Worm (Caenorhabditis elegans) whole organism, young adult: ENCODE data around the gene T22C8.4.

ENCODE experiments used
- F22D6.2 ChIP-seq: sonication (generic microtip); optimal IDR thresholded peaks from 2 replicates; lab custom pipeline; 2016; ENCODE audit warnings: mild to moderate bottlenecking, missing genetic modification characterization, missing compliant biosample characterization
- ama-1 ChIP-seq, 3 experiments: fragments of 150-350 bp in 1 of 3; sonication (generic microtip) in 2 of 3; optimal IDR thresholded peaks; 2 replicates each; lab custom pipeline; 2014 to 2018; ENCODE audit warnings: missing biosample characterization in 2 of 3, missing genetic modification characterization in 2 of 3, missing genetic modification reagents in 2 of 3
- athp-1 ChIP-seq: sonication (generic microtip); optimal IDR thresholded peaks from 2 replicates; lab custom pipeline; 2017; ENCODE audit warnings: mild to moderate bottlenecking, missing genetic modification characterization, missing compliant biosample characterization
- ceh-100 ChIP-seq: fragments of 200-800 bp; sonication (Bioruptor generic); IDR thresholded peaks from 2 replicates; pipeline ENCODE4 v1.3.6; 2022; ENCODE audit warnings: missing genetic modification reagents, missing genetic modification characterization, missing compliant biosample characterization
- egrh-3 ChIP-seq: fragments of 200-800 bp; sonication (Bioruptor generic); IDR thresholded peaks from 2 replicates; pipeline ENCODE4 v1.3.6; 2022; ENCODE audit warnings: missing genetic modification reagents, missing genetic modification characterization, missing compliant biosample characterization
- lin-54 ChIP-seq: fragments of 200-800 bp; sonication (Bioruptor generic); optimal IDR thresholded peaks from 2 replicates; lab custom pipeline; 2018; ENCODE audit warnings: mild to moderate bottlenecking, missing genetic modification characterization, missing compliant biosample characterization
- snpc-4 ChIP-seq, 5 experiments: fragments of 150-350 bp in 1 of 5; sonication (generic microtip) in 4 of 5; optimal IDR thresholded peaks; 2 replicates each; lab custom pipeline; 2014 to 2018; ENCODE audit warnings: missing genetic modification characterization in 5 of 5, missing biosample characterization in 3 of 5, antibody characterized with exemption in 2 of 5, mild to moderate bottlenecking in 2 of 5, missing compliant biosample characterization in 2 of 5, missing genotype in 2 of 5, moderate library complexity in 2 of 5, missing genetic modification reagents in 1 of 5
- unc-62 ChIP-seq: fragments of 150-350 bp; optimal IDR thresholded peaks from 2 replicates; lab custom pipeline; 2014; ENCODE audit warnings: missing biosample characterization, missing genetic modification reagents, missing genetic modification characterization
- zim-3 ChIP-seq: sonication (generic microtip); optimal IDR thresholded peaks from 2 replicates; lab custom pipeline; 2017; ENCODE audit warnings: mild to moderate bottlenecking, missing genetic modification characterization, moderate library complexity, missing compliant biosample characterization

DNA sequence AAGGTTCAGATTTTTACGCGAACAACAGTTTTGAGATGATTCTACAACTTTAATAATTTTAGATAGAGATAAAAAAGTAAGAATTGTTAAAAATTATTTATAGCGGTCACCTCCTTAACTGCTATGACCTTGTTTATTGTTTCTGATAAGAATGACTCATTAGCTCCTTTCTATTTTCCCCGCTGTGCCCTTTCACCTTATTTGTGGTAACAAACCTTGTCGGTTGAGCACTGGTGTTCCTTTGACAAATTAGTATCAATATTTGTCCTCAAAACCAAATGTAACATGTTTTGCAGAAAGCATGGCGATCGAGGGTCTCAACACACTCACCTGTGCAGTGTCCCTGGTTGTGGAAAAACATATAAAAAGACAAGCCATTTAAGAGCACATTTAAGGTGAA lies 3.3 kb upstream of the T22C8.4 start:
- TF ChIP-seq egrh-3 (GFP tag; lab: Robert Waterston, UW) (no peak), ceh-100 (GFP tag; lab: Robert Waterston, UW) (no peak), F22D6.2 (tag; lab: Kevin White, UChicago) (no peak), athp-1 (no peak), unc-62 (GFP tag; lab: Kevin White, UChicago) (no peak), ama-1 (optimal IDR thresholded peaks at IDR 0.05; lab: Kevin White, UChicago) (no peak), ama-1 (GFP tag; optimal IDR thresholded peaks at IDR 0.05; lab: Kevin White, UChicago) (no peak), snpc-4 (GFP tag; optimal IDR thresholded peaks at IDR 0.05; lab: Kevin White, UChicago) (no peak), snpc-4 (tag; optimal IDR thresholded peaks at IDR 0.05; lab: Kevin White, UChicago) (no peak), lin-54 (no peak), zim-3 (no peak)
